Worm (Caenorhabditis elegans) whole organism, early embryonic: Measurements from ENCODE around the gene his-70.
A peak's percentile ranks its signal among the peaks of the same experiment; 100 is the strongest.

Experiments
- ama-1 ChIP-seq: fragments of 150-350 bp; optimal IDR thresholded peaks from 2 replicates; lab custom pipeline; 2014
- hmg-4 ChIP-seq: fragments of 200-800 bp; sonication (Bioruptor generic); optimal IDR thresholded peaks from 2 replicates; lab custom pipeline; 2018; ENCODE audit warnings: mild to moderate bottlenecking, missing genetic modification characterization, missing compliant biosample characterization
- tbx-37 ChIP-seq: fragments of 200-800 bp; sonication (Bioruptor generic); conservative IDR thresholded peaks from 2 replicates; pipeline ENCODE4 v1.3.6; 2022; ENCODE audit warnings: missing genetic modification reagents, missing genetic modification characterization, missing compliant biosample characterization
- tra-4 ChIP-seq: sonication (generic microtip); optimal IDR thresholded peaks from 2 replicates; lab custom pipeline; 2017; ENCODE audit warnings: missing genetic modification characterization, missing compliant biosample characterization

- no peak for TF ChIP-seq hmg-4 (GFP tag; lab: Kevin White, UChicago)
- peak; percentile 38 for TF ChIP-seq ama-1 (lab: Kevin White, UChicago)
- no peak for TF ChIP-seq tbx-37 (GFP tag; lab: Robert Waterston, UW)
- TF ChIP-seq tra-4 (tag; lab: Kevin White, UChicago) = no peak
Observed at ce11 chrIII:4015382-4015986, 44.4 kb downstream of the his-70 start.
